Worm (Caenorhabditis elegans): Measurements from ENCODE around the gene C07A9.5.

ce11 chrIII:9721991-9722390 lies 39.4 kb upstream of the C07A9.5 start:
- TF ChIP-seq ama-1 (optimal IDR thresholded peaks at IDR 0.05) (no peak), ama-1 (GFP tag; optimal IDR thresholded peaks at IDR 0.05) (no peak), C06A6.2 (GFP tag; conservative IDR thresholded peaks at IDR 0.05) (no peak), aptf-3 (GFP tag; IDR thresholded peaks at IDR 0.05) (no peak), unc-62 (GFP tag; optimal IDR thresholded peaks at IDR 0.05) (no peak), snpc-4 (GFP tag; optimal IDR thresholded peaks at IDR 0.05) (no peak), snpc-4 (tag; optimal IDR thresholded peaks at IDR 0.05) (peak in 1 of 4 experiments; percentile 44), tbx-9 (tag; optimal IDR thresholded peaks at IDR 0.05; ENCODE audit: borderline replicate concordance) (no peak), Y67H2A.10 (GFP tag; conservative IDR thresholded peaks at IDR 0.05) (no peak), nhr-179 (tag; optimal IDR thresholded peaks at IDR 0.05) (no peak), ets-4 (GFP tag; optimal IDR thresholded peaks at IDR 0.05) (no peak), sea-2 (GFP tag; IDR thresholded peaks at IDR 0.05) (no peak), ceh-100 (GFP tag; IDR thresholded peaks at IDR 0.05) (no peak)
